Fruit fly (Drosophila melanogaster) whole organism, larva: ENCODE data around the gene Cpr78Cb.

Experiments
- noc ChIP-seq: fragments of 200-800 bp; sonication (Bioruptor generic); optimal IDR thresholded peaks from 3 replicates; lab custom pipeline; 2019; ENCODE audit warnings: missing biosample characterization, mild to moderate bottlenecking, missing genetic modification characterization, moderate library complexity

Cpr78Cb gene

DNA sequence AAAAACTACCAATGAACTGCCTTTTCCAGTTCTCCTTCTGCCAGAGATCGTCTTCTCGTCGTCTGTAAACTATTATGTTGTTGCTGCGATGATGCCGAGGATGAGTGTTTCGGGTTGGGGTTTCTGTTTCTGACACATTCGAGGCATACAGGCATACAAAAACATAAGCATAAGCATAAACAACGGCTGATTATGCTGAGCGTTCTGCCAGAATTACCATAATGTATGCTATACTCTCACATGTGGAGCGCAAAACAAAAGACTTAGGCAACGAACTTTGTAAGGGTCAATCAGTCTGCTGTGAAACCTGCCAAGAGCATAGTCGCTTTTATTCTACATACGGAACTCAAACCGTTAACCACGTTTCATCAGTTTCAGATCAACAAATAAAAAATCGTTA is at the start of gene Cpr78Cb:
Gene Cpr78Cb (plus strand): TSS at position 291 of the 400 bp plus-strand sequence.
- TF ChIP-seq noc (tag; lab: Kevin White, UChicago) = no peak

DNA sequence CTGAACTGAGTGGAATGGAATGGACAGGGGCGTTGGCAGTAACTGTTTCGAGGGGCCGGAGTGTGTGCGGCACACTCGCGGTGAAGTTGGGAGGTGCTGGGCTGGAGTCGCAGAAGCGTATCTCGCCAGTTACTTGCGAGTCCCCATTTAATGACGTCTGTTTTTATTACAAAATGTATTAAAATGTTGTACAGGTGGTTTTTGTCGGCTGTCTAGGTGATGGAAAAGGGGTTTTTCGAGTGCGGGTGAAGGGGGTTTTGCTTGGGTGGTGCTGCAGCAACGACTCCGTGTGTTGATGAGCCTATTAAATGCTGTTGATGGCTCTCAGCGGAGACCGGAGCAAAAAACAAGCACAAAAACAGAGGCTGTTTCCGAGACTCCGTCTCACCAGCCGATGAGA is 42.9 kb upstream of the Cpr78Cb start:
- TF ChIP-seq noc (tag; lab: Kevin White, UChicago) = no peak

DNA sequence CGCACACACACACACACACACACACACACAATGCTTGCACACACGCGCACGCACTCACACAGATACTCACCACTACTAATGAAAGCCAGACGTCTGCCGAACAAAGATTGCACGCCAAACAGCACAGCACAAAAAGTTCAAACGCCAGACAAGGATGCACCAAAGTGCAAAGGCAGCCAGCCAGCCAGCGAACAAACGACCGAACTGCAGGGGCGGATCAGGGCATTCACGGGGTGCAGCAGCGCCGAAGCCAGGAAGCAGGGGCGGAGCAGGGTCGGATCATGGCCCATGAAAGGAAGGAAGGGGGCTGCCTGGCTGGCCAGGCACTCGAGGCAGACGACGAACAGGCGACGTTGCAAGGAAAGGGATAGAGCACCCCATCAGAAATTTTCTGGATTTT is 41.8 kb upstream of the Cpr78Cb start:
- no peak for TF ChIP-seq noc (tag; lab: Kevin White, UChicago)

DNA sequence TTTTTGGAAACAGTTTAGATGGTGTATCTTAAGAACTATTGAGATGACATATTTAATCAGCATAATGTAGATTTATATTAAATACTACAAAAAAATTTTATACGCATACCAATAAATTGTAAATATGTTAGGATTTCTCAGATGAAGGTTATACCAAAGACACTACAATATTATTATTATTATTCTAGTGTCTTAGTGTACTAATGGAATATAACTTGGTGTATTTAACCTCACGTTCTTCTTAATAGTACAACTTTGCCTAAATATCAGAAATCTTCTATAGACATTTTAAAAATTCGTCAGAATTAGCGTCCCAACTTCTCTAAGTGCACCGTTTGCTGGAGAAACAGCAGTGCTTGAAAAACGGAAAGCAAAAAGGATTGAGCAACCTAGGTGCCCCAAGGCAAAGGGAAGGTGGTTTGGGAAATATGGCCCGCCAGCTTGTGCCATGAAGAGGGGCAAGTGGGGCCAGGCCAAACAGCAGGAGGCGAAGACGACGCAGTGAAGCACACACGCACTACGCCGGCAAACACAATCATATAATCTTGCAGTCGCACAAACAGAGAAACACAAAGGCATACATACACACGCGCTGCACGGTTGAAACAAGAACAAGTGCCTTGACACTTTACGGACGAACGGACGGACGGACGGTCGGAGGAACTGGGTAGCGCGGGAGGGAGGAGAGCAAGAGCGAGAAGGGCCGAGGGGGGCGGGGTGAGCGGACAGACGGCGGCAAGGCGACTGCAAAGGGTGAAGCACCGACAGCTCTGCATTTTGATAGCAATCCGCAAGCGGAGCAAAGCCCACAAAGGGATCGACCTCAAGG is 41.1 kb upstream of the Cpr78Cb start:
- no peak for TF ChIP-seq noc (tag; lab: Kevin White, UChicago)

DNA sequence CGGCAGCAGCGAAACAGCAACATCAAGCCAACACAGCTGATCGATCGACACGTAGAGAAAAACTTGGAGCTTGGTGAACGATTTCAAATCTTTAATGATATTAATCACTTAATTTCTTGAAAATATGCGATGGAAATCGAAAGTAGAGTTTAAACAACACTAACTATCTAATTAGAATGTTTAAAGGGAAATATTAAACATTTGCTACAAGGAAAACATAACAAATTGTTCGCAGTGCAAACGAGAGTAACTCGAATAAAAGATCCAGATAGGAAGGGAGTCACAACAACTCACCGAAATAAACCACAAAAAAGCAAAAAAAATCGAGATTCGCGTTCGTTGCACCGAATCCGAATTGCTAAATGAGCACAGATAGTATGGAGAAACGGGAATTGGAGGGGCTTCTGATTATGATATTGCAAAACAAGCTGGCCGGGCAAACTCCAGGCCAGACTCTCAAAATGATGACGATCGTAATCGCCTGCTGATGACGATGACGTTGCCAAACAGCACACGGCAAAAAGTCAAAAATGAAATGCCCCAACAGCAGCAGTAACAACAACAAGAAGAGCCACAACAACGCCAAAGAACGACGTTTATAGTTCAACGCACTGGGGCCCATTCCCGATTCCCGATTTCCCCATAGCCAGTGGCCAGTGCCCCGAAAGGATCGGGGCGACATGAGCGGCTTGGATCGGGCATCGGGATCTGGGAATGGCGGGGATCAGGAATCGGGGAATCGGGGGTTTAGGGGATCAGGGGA is 40.4 kb upstream of the Cpr78Cb start:
- TF ChIP-seq noc (tag; lab: Kevin White, UChicago) = no peak

DNA sequence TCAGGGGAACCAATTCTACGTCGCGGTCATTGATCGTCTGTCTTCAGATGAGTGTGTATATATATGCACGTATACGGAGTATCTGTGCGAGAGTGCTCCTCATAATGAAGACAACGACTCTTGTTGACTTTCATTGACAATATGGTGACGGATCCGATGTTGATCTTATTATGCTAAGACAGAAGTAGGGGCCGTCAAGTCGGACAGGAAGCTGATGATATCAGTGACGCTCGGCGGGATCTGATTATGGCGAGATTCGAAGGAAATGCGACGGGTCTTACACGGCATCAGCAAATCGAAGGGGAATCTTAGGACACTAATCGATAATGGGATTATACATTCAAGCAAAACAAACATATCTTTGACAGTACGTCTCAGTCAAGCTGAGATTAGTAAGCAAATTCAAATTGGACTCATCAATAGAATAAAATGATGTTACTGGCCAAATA is 39.7 kb upstream of the Cpr78Cb start:
- TF ChIP-seq noc (tag; lab: Kevin White, UChicago) = no peak

DNA sequence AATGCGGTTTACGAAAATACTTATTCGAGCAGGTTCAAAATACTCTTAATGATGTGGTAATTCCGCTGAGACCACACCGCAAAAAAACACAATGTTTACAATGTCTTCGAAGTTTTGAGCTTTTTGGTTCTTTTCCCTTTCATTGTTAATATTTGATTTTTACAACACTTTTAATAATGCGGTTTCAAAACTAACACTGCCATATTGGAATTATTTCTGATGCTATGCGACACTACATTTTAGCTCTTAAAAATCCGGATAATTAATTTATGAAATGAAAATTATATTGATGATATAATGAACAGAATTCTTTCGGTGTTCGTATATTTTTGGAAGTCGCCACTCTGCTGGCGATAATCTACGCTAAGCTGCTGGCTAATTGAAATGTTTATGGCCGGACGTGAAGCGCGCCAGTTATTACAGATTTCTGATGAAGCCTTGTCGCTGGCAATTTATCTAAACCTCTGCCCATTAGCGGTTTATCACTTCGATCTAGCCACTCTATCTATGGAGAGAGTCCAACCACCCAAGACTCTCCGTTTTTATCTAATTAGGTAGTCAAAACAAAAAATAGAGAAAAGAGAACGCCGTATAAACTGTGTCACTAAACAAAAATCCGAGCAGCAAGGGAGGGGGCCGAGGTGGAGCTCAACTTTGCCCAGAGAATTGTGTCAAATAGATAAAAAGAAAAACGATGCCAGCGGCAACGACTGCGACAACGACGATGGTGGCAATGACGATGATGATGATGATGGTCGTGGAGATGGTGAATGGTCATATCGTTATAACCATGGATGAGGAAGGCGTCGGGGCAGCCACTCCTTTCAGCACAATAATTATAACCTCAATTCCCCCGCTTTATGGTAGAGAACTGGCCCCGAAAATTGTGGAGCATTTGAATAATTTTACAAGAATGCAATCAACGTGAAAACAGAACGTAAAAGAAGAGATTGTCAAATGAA is 37.9 kb upstream of the Cpr78Cb start:
- TF ChIP-seq noc (tag; lab: Kevin White, UChicago) = no peak

DNA sequence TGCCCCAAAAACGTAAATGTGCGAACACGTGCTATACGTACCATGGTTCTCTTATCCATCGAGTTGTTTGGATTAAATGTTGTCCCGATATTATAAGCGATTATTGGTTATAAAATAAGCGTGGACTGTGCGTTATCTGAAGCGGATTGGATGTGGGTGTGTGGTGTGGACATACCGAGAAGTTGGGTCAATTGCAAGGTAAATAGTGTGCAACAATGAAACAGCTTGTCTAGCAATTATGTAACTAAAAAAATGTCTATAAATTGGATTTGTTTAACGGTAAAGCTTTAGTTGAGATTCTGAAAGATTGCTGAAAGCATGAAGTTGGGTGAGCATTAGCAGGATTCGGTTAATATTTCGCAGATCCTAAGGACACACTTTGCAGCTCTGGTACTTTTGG is 36.6 kb upstream of the Cpr78Cb start, which contains the start of gene CG43218:
Gene CG43218 (plus strand): TSS at position 290 of the 400 bp plus-strand sequence.
- no peak for TF ChIP-seq noc (tag; lab: Kevin White, UChicago)

DNA sequence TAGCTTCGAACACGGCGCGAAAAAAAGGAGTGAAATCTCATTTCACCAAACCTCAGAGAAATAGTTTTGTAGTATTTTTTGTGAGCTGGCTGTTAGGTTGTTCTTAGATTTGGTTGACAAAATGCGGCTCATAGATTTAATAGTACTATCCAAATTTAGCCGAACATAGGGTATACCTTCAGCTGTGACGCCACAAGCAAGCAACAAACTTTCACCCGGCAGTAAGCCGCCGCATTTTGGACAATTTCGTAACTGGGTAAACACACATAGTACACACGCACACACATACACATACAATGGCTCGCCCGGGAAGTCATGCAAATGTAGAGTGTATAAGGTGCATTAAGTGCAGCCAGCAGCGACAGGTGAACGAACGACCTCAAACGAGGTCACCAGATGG is 35.0 kb upstream of the Cpr78Cb start:
- no peak for TF ChIP-seq noc (tag; lab: Kevin White, UChicago)

DNA sequence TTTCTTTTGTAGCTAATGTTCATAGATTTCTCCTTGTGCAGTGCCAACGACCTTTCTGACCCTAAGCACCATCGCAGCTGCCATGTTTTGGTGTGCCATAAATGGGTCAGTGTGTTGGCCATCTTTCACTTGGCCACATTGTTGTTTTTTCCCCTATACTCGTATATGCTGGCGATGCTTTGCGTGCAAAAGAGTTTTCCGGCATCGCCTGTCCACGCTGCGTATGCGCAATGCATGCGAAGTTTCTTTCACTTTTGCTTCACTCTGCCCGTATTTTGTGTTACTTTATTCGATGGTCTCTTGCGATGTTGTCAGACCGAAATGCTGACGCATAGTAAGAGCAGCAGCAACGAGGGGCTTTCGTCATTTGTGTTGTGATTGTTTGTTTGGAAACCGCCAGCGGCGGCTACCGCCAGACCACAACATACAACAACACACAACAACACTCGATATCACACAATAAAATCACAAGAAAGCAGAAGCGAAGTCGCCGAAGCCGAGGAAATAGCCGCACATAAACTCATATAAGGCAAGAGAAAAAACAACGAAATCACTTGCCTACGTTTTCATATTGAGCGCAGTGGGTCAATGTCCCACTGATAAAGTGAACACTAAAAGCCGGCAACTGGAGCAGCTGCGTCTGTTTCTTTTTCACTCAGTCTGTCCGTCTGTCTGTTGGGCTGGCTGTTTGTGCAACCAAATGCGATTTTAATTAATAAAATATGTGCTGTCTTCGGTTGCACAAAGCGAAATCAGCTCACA is 32.7 kb upstream of the Cpr78Cb start:
- no peak for TF ChIP-seq noc (tag; lab: Kevin White, UChicago)

DNA sequence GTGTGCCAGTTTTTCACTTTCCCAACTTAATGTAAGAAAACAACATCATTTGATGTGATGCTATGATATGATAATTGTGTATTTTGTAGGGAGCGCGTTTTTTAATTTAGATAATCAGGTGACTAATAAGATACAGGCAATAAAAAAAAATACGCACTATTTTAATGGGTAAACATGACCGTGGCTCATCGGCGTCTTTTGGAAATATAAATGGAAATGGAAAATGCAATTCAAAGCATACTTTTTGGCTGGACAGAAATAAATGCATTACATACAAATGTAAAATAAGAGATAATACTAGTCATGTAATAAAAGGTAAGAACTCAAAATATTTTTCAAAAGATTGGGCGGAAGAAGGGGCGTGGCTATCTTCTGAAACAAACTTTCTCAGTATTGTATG is 31.9 kb upstream of the Cpr78Cb start:
- TF ChIP-seq noc (tag; lab: Kevin White, UChicago) = no peak

DNA sequence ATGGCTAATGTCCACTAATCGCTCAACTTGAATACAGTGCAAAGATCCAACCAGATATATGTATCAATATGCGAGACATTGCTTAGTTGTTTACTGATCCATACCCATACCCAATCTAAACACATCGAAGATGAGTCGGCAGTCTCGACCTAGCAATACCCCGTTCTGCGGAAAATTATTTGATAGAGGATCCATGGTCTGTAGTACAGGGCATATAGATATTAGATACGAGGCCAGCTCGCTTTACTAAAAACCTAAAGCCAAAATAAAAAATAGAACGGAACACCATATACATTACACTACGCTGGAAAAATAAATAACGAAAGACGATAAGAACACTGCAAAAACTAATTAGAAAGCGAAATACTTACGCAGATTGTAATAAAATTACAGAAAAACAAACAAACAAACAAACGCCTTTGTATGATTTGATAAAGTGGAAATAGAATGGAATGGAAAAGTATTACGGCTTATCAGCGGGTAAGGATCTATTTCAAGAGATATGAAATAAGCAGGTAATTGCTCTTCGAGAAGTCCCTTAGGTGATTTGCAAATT is 28.1 kb upstream of the Cpr78Cb start:
- no peak for TF ChIP-seq noc (tag; lab: Kevin White, UChicago)

DNA sequence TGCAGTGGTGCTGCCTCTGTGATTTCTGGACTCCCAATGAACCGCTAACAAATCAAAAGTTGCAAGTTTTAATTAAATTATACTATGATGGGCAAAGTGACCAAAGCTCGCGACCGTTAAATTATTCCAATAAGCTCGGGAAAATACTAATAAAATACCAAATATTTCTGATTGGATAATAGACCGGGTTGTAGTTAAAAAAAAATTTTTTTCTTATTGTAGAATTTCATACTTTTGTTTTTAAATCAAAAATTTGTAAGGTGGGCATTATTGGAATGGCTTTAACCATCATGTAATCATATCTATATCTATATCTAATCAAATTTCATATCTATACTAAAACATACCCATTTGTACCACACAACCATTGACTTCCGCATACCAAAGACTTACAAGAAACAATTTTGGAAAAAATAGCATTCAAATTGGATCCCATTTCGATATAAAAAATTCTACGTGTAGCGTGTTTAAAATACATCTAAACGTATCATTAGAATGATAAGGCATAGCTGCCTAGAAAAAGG is 26.4 kb upstream of the Cpr78Cb start, which contains the start of gene CG9391:
Gene CG9391 (minus strand): TSS at position 474 of the 524 bp plus-strand sequence.
- TF ChIP-seq noc (tag; lab: Kevin White, UChicago) = no peak

DNA sequence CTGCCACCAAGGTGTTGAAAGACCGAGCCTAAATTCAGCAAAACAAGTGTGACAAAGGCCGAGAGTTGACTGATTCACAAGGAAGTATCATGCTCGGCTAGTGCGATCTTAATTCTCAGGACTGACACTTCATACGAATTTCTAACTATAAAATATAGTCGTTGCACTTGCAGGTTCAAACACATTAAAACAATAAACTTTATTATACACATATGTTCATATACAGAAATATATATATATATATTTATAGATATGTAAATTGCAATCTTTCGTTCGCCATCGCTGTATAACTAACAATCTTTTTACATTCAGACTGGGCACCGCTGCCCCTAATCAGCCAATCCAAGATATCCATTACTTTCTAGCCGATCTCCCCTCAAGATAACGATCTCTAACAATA is 23.8 kb upstream of the Cpr78Cb start, which contains the start of gene CG9389:
Gene CG9389 (minus strand): TSS at position 101 of the 400 bp plus-strand sequence.
- TF ChIP-seq noc (tag; lab: Kevin White, UChicago) = no peak
